Worm (Caenorhabditis elegans) whole organism, L3 larva: ENCODE measurements around the gene glo-3.

Experiments
- aly-2 ChIP-seq: fragments of 150-350 bp; optimal IDR thresholded peaks from 2 replicates; lab custom pipeline; 2014; ENCODE audit warnings: missing biosample characterization, missing genetic modification characterization
- ama-1 ChIP-seq: fragments of 150-350 bp; optimal IDR thresholded peaks from 2 replicates; lab custom pipeline; 2018
- ceh-16 ChIP-seq: sonication (generic microtip); optimal IDR thresholded peaks from 2 replicates; lab custom pipeline; 2017; ENCODE audit warnings: missing biosample characterization, missing genetic modification characterization
- ceh-28 ChIP-seq: fragments of 150-350 bp; optimal IDR thresholded peaks from 2 replicates; lab custom pipeline; 2014; ENCODE audit warnings: missing biosample characterization, missing genetic modification reagents, missing genetic modification characterization
- ceh-82 ChIP-seq: fragments of 150-350 bp; optimal IDR thresholded peaks from 2 replicates; lab custom pipeline; 2014; ENCODE audit warnings: missing biosample characterization, missing genetic modification characterization
- ceh-9 ChIP-seq: sonication (generic microtip); optimal IDR thresholded peaks from 2 replicates; lab custom pipeline; 2018; ENCODE audit warnings: missing biosample characterization, missing genetic modification characterization
- daf-12 ChIP-seq: fragments of 150-350 bp; optimal IDR thresholded peaks from 2 replicates; lab custom pipeline; 2014; ENCODE audit warnings: missing biosample characterization, missing genetic modification reagents, missing genetic modification characterization
- egl-27 ChIP-seq: sonication (generic microtip); optimal IDR thresholded peaks from 4 replicates; lab custom pipeline; 2017; ENCODE audit warnings: missing biosample characterization, missing genetic modification reagents, missing genetic modification characterization
- egl-5 ChIP-seq: fragments of 150-350 bp; optimal IDR thresholded peaks from 2 replicates; lab custom pipeline; 2017; ENCODE audit warnings: missing biosample characterization, missing genetic modification reagents, missing genetic modification characterization, inconsistent platforms
- elt-2 ChIP-seq: sonication (generic microtip); optimal IDR thresholded peaks from 2 replicates; lab custom pipeline; 2016; ENCODE audit warnings: missing genetic modification reagents, mild to moderate bottlenecking, missing genetic modification characterization, missing compliant biosample characterization
- elt-3 ChIP-seq, 3 experiments: fragments of 150-350 bp in 1 of 3; sonication (generic microtip) in 2 of 3; optimal IDR thresholded peaks; 2 replicates in 2 of 3; 4 replicates in 1 of 3; lab custom pipeline; 2014 to 2017; ENCODE audit warnings: missing biosample characterization in 3 of 3, missing genetic modification characterization in 3 of 3
- eor-1 ChIP-seq, 2 experiments: fragments of 150-350 bp; optimal IDR thresholded peaks; 2 replicates each; lab custom pipeline; 2014 to 2018; ENCODE audit warnings: missing biosample characterization in 2 of 2, missing genetic modification characterization in 2 of 2
- fkh-10 ChIP-seq: sonication (generic microtip); optimal IDR thresholded peaks from 2 replicates; lab custom pipeline; 2017; ENCODE audit warnings: missing biosample characterization, missing genetic modification reagents, missing genetic modification characterization
- fkh-2 ChIP-seq: fragments of 150-350 bp; optimal IDR thresholded peaks from 2 replicates; lab custom pipeline; 2014; ENCODE audit warnings: missing biosample characterization, missing genetic modification reagents, missing genetic modification characterization
- fos-1 ChIP-seq: fragments of 150-350 bp; optimal IDR thresholded peaks from 2 replicates; lab custom pipeline; 2014; ENCODE audit warnings: missing biosample characterization, missing genetic modification characterization
- jun-1 ChIP-seq: fragments of 150-350 bp; optimal IDR thresholded peaks from 2 replicates; lab custom pipeline; 2014; ENCODE audit warnings: missing biosample characterization, missing genetic modification reagents, missing genetic modification characterization
- lin-15B ChIP-seq: fragments of 150-350 bp; optimal IDR thresholded peaks from 2 replicates; lab custom pipeline; 2014; ENCODE audit warnings: missing biosample characterization, missing genetic modification characterization
- lin-39 ChIP-seq: fragments of 150-350 bp; optimal IDR thresholded peaks from 2 replicates; lab custom pipeline; 2018; ENCODE audit warnings: missing biosample characterization, missing genetic modification reagents, missing genetic modification characterization
- lsy-12 ChIP-seq: sonication (generic microtip); optimal IDR thresholded peaks from 2 replicates; lab custom pipeline; 2016; ENCODE audit warnings: mild to moderate bottlenecking, missing genetic modification characterization, missing compliant biosample characterization
- mdl-1 ChIP-seq: fragments of 150-350 bp; optimal IDR thresholded peaks from 2 replicates; lab custom pipeline; 2014; ENCODE audit warnings: missing biosample characterization, missing genetic modification characterization
- mml-1 ChIP-seq: fragments of 150-350 bp; sonication (generic microtip); optimal IDR thresholded peaks from 3 replicates; lab custom pipeline; 2014; ENCODE audit warnings: missing biosample characterization, missing genetic modification characterization
- nfya-1 ChIP-seq: sonication (generic microtip); optimal IDR thresholded peaks from 2 replicates; lab custom pipeline; 2017; ENCODE audit warnings: missing genetic modification characterization, mild to moderate bottlenecking, missing compliant biosample characterization, antibody characterized with exemption, moderate library complexity; ENCODE audit not compliant: insufficient read depth
- nhr-12 ChIP-seq: fragments of 150-350 bp; optimal IDR thresholded peaks from 2 replicates; lab custom pipeline; 2014; ENCODE audit warnings: missing biosample characterization, missing genetic modification characterization
- nhr-23 ChIP-seq: fragments of 150-350 bp; optimal IDR thresholded peaks from 2 replicates; lab custom pipeline; 2014; ENCODE audit warnings: missing biosample characterization, missing genetic modification reagents, missing genetic modification characterization
- nhr-237 ChIP-seq: fragments of 150-350 bp; optimal IDR thresholded peaks from 2 replicates; lab custom pipeline; 2014; ENCODE audit warnings: missing biosample characterization, missing genetic modification characterization
- nhr-25 ChIP-seq: sonication (generic microtip); optimal IDR thresholded peaks from 2 replicates; lab custom pipeline; 2017; ENCODE audit warnings: missing biosample characterization, missing genetic modification characterization
- nhr-28 ChIP-seq: fragments of 150-350 bp; optimal IDR thresholded peaks from 2 replicates; lab custom pipeline; 2014; ENCODE audit warnings: missing biosample characterization, missing genetic modification characterization
- nhr-43 ChIP-seq: sonication (generic microtip); optimal IDR thresholded peaks from 2 replicates; lab custom pipeline; 2016; ENCODE audit warnings: mild to moderate bottlenecking, missing genetic modification characterization, missing compliant biosample characterization; ENCODE audit not compliant: poor library complexity, severe bottlenecking
- nhr-67 ChIP-seq: fragments of 150-350 bp; optimal IDR thresholded peaks from 2 replicates; lab custom pipeline; 2014; ENCODE audit warnings: missing biosample characterization, missing genetic modification characterization
- nhr-76 ChIP-seq: fragments of 150-350 bp; sonication (generic microtip); optimal IDR thresholded peaks from 5 replicates; lab custom pipeline; 2014; ENCODE audit warnings: missing biosample characterization, missing genetic modification characterization
- nhr-77 ChIP-seq: fragments of 150-350 bp; optimal IDR thresholded peaks from 2 replicates; lab custom pipeline; 2014; ENCODE audit warnings: missing biosample characterization, missing genetic modification characterization
- pha-4 ChIP-seq: fragments of 150-350 bp; optimal IDR thresholded peaks from 2 replicates; lab custom pipeline; 2014; ENCODE audit warnings: missing biosample characterization, missing genetic modification reagents, missing genetic modification characterization
- pqm-1 ChIP-seq: fragments of 150-350 bp; optimal IDR thresholded peaks from 2 replicates; lab custom pipeline; 2017; ENCODE audit warnings: missing biosample characterization, missing genetic modification characterization, inconsistent platforms
- sea-2 ChIP-seq: fragments of 150-350 bp; sonication (generic microtip); optimal IDR thresholded peaks from 4 replicates; lab custom pipeline; 2014; ENCODE audit warnings: missing biosample characterization, missing genetic modification reagents, missing genetic modification characterization
- snpc-4 ChIP-seq: fragments of 150-350 bp; optimal IDR thresholded peaks from 2 replicates; lab custom pipeline; 2014; ENCODE audit warnings: missing biosample characterization, missing genetic modification characterization
- tbx-2 ChIP-seq: sonication (generic microtip); optimal IDR thresholded peaks from 2 replicates; lab custom pipeline; 2016; ENCODE audit warnings: mild to moderate bottlenecking, missing genetic modification characterization, missing compliant biosample characterization
- unc-39 ChIP-seq: sonication (generic microtip); optimal IDR thresholded peaks from 4 replicates; lab custom pipeline; 2017; ENCODE audit warnings: missing biosample characterization, missing genetic modification characterization
- zag-1 ChIP-seq: fragments of 150-350 bp; optimal IDR thresholded peaks from 2 replicates; lab custom pipeline; 2014; ENCODE audit warnings: missing biosample characterization, missing genetic modification characterization
- ztf-11 ChIP-seq: fragments of 150-350 bp; optimal IDR thresholded peaks from 2 replicates; lab custom pipeline; 2014; ENCODE audit warnings: missing biosample characterization, missing genetic modification characterization
- ztf-4 ChIP-seq: fragments of 150-350 bp; optimal IDR thresholded peaks from 2 replicates; lab custom pipeline; 2014; ENCODE audit warnings: missing biosample characterization, missing genetic modification characterization

The glo-3 gene

DNA sequence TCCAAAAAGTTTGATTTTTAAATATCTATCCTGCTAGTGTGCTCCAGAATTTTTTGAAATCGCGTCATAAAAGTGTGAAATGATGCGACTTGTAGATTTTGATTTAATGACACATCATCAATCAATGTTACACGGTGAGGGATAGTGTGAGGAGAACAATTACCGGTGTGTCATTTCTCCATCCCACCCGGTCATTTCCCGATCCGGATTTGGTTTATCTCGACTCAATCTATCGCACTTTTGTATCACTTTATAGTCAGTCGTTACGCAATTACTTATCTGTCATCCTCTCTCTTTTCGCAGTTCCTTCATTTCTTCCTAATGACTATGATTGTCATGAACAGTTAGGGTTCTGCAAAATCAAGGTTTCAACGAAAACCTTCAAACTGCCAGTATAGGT, 13.3 kb upstream of the glo-3 start:
- TF ChIP-seq fkh-2 (no peak), ceh-82 (tag; lab: Kevin White, UChicago) (no peak), ztf-4 (tag; lab: Kevin White, UChicago) (no peak), mml-1 (no peak), elt-2 (tag; lab: Kevin White, UChicago) (no peak), sea-2 (GFP tag; lab: Kevin White, UChicago) (no peak), ztf-11 (tag; lab: Kevin White, UChicago) (no peak), nhr-76 (tag; lab: Kevin White, UChicago) (no peak), ama-1 (lab: Kevin White, UChicago) (no peak), nhr-67 (tag; lab: Kevin White, UChicago) (no peak), nhr-12 (tag; lab: Kevin White, UChicago) (no peak), pqm-1 (tag; lab: Kevin White, UChicago) (no peak)

DNA sequence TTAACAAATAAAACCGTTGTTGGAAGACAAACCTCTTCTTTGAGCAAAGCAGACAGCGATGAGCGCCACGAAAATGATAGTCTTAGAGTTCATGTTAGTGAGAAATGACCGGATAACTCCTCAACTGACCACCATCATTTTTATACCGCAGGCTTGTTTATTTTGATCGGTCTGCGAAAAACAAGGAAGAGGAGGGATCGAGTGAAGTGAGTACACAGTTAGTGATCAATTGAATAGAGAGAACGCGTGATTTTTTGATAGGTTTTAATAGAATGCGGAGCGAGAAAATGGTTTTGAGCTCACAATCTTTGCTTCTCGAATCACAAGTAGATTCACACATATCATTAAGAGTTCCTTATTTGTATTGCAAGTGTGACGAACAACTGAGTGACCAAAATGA, 12.2 kb upstream of the glo-3 start, which contains the start of gene F14F3.4:
Gene F14F3.4, minus strand, starts transcription at position 101 of the 400 bp plus-strand sequence.
- TF ChIP-seq nhr-23 (tag; lab: Kevin White, UChicago): no peak
- TF ChIP-seq nhr-28 (tag; lab: Kevin White, UChicago): no peak
- TF ChIP-seq fkh-2: no peak
- TF ChIP-seq nhr-77 (tag; lab: Kevin White, UChicago): no peak
- no peak for TF ChIP-seq ztf-4 (tag; lab: Kevin White, UChicago)
- TF ChIP-seq nhr-76 (tag; lab: Kevin White, UChicago): no peak
- no peak for TF ChIP-seq ceh-28 (tag; lab: Kevin White, UChicago)
- TF ChIP-seq sea-2 (GFP tag; lab: Kevin White, UChicago): no peak

DNA sequence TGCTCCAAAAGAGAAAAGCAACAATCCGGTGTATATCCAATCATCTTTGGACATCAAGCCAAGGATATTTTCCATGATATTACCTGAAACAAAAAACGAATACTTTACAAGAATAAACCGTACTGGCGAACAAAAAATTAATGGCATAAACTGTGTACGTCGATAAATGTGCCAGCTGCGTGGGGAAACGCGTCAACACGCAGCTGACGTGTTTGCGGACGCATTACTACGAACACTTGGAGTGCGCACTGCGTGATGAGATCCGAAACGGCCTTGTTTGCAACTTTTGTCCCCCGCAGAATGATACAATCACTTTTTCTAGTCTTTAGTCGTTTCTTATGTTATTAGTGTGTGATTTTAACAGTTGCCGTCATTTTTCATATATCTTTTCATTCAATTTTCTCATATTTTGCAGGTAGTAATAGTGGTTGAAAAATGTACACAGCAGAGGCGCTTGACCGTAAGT, 9.0 kb upstream of the glo-3 start, which contains the start of the genes mboa-7 and git-1:
Gene mboa-7, minus strand, starts transcription at position 83 of the 466 bp plus-strand sequence.
Gene git-1, plus strand, starts transcription at position 416 of the 466 bp plus-strand sequence.
- peak; percentile 42 for TF ChIP-seq ceh-28 (tag; lab: Kevin White, UChicago)
- TF ChIP-seq snpc-4: peak; percentile 68
- TF ChIP-seq ceh-9 (tag; lab: Kevin White, UChicago): no peak
- TF ChIP-seq nfya-1 (tag; lab: Kevin White, UChicago): peak; percentile 55
- peak; percentile 82 for TF ChIP-seq lin-39 (tag; lab: Kevin White, UChicago)
- TF ChIP-seq ceh-16 (tag; lab: Kevin White, UChicago): no peak
- no peak for TF ChIP-seq zag-1 (tag; lab: Kevin White, UChicago)
- peak; percentile 0 for TF ChIP-seq lsy-12 (tag; lab: Kevin White, UChicago)
- no peak for TF ChIP-seq elt-3 (tag; optimal IDR thresholded peaks at IDR 0.05; lab: Kevin White, UChicago)
- peak; percentile 92 for TF ChIP-seq nhr-25 (tag; lab: Kevin White, UChicago)
- TF ChIP-seq eor-1 (tag; optimal IDR thresholded peaks at IDR 0.05; lab: Kevin White, UChicago): no peak
- TF ChIP-seq lin-15B (tag; lab: Kevin White, UChicago): peak; percentile 35
- peak; percentile 18 for TF ChIP-seq nhr-23 (tag; lab: Kevin White, UChicago)
- TF ChIP-seq nhr-43 (tag; lab: Kevin White, UChicago): peak; percentile 63
- TF ChIP-seq pha-4 (tag; lab: Kevin White, UChicago): peak; percentile 52
- TF ChIP-seq ztf-4 (tag; lab: Kevin White, UChicago): no peak
- TF ChIP-seq jun-1 (tag; lab: Kevin White, UChicago): peak; percentile 49
- TF ChIP-seq, all 47 proteins: peak for 11

DNA sequence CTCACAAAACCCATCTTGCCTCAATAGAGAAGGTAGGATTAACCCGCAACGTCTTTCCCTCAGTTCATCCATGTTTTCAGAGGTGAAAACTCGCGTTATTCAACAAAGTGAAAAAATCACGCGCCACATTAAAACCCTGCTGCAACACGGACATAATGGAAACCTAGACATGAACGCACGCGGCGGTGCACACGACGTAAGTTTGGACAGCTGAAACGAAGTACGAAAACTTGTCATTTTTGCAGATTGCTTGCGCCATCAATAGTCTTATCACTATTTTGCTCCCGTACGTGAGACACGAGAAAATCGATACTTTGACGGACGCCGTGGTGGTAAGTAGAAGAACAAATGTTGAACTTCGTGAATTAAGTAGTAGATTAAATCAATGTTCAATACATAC, 6.1 kb upstream of the glo-3 start:
- TF ChIP-seq aly-2 (tag; lab: Kevin White, UChicago) (no peak), fkh-10 (no peak), jun-1 (tag; lab: Kevin White, UChicago) (no peak), unc-39 (tag; lab: Kevin White, UChicago) (no peak), elt-3 (tag; optimal IDR thresholded peaks at IDR 0.05; lab: Kevin White, UChicago) (no peak), mdl-1 (tag; lab: Kevin White, UChicago) (no peak), lin-39 (tag; lab: Kevin White, UChicago) (no peak), ztf-4 (tag; lab: Kevin White, UChicago) (no peak), egl-27 (no peak), nhr-237 (tag; lab: Kevin White, UChicago) (no peak), elt-2 (tag; lab: Kevin White, UChicago) (peak; percentile 73), nhr-76 (tag; lab: Kevin White, UChicago) (no peak), daf-12 (tag; lab: Kevin White, UChicago) (no peak), nhr-12 (tag; lab: Kevin White, UChicago) (no peak), fos-1 (tag; lab: Kevin White, UChicago) (no peak), egl-5 (no peak), ceh-82 (tag; lab: Kevin White, UChicago) (no peak), tbx-2 (tag; lab: Kevin White, UChicago) (no peak), snpc-4 (no peak), pqm-1 (tag; lab: Kevin White, UChicago) (peak; percentile 45), lsy-12 (tag; lab: Kevin White, UChicago) (no peak), nhr-23 (tag; lab: Kevin White, UChicago) (no peak), mml-1 (no peak), pha-4 (tag; lab: Kevin White, UChicago) (peak; percentile 10), ztf-11 (tag; lab: Kevin White, UChicago) (no peak), nfya-1 (tag; lab: Kevin White, UChicago) (no peak)
